Worm (Caenorhabditis elegans) whole organism, L3 larva: Measurements from ENCODE around the gene M162.15.

Source experiments
- R02D3.7 ChIP-seq: fragments of 150-350 bp; optimal IDR thresholded peaks from 2 replicates; lab custom pipeline; 2014; ENCODE audit warnings: missing biosample characterization, missing genetic modification characterization
- elt-3 ChIP-seq, 3 experiments: fragments of 150-350 bp in 1 of 3; sonication (generic microtip) in 2 of 3; optimal IDR thresholded peaks; 2 replicates in 2 of 3; 4 replicates in 1 of 3; lab custom pipeline; 2014 to 2017; ENCODE audit warnings: missing biosample characterization in 3 of 3, missing genetic modification characterization in 3 of 3
- lin-15B ChIP-seq: fragments of 150-350 bp; optimal IDR thresholded peaks from 2 replicates; lab custom pipeline; 2014; ENCODE audit warnings: missing biosample characterization, missing genetic modification characterization
- nhr-43 ChIP-seq: sonication (generic microtip); optimal IDR thresholded peaks from 2 replicates; lab custom pipeline; 2016; ENCODE audit warnings: mild to moderate bottlenecking, missing genetic modification characterization, missing compliant biosample characterization; ENCODE audit not compliant: poor library complexity, severe bottlenecking
- pqm-1 ChIP-seq: fragments of 150-350 bp; optimal IDR thresholded peaks from 2 replicates; lab custom pipeline; 2017; ENCODE audit warnings: missing biosample characterization, missing genetic modification characterization, inconsistent platforms
- snpc-4 ChIP-seq: fragments of 150-350 bp; optimal IDR thresholded peaks from 2 replicates; lab custom pipeline; 2014; ENCODE audit warnings: missing biosample characterization, missing genetic modification characterization

- TF ChIP-seq elt-3 (tag; optimal IDR thresholded peaks at IDR 0.05; lab: Kevin White, UChicago) (no peak), pqm-1 (tag; lab: Kevin White, UChicago) (no peak), lin-15B (tag; lab: Kevin White, UChicago) (no peak), nhr-43 (no peak), snpc-4 (tag; lab: Kevin White, UChicago) (no peak), R02D3.7 (tag; lab: Kevin White, UChicago) (no peak)
These were observed at the start of gene M162.15 for ce11 chrV:19771660-19772059.
